Worm (Caenorhabditis elegans): ENCODE measurements around the gene egg-1.

egg-1 gene

ce11 chrIII:5692690-5693089 lies 35.3 kb upstream of the egg-1 start, which contains the start of the genes abi-1 and arle-14 (continued):
- TF ChIP-seq madf-6 (GFP tag; IDR thresholded peaks at IDR 0.05) (peak; percentile 75; the same call in 1 of the 2 replicates), T26A5.8 (tag; optimal IDR thresholded peaks at IDR 0.05) (no peak), madf-8 (GFP tag; conservative IDR thresholded peaks at IDR 0.05) (0 out of 2 replicates have a peak, but pooled peaks have one; percentile 18), B0035.1 (tag; optimal IDR thresholded peaks at IDR 0.05) (no peak), lsy-27 (tag; optimal IDR thresholded peaks at IDR 0.05; ENCODE audit: borderline replicate concordance, insufficient read depth) (no peak), atf-7 (tag; optimal IDR thresholded peaks at IDR 0.05) (no peak), dpff-1 (tag; optimal IDR thresholded peaks at IDR 0.05) (no peak)

ce11 chrIII:5693736-5694135 lies 34.2 kb upstream of the egg-1 start, which contains the start of gene B0336.13:
B0336.13 (plus strand) TSS chrIII:5694036.
- TF ChIP-seq lin-26 (GFP tag; IDR thresholded peaks at IDR 0.05): no peak
- TF ChIP-seq ztf-25 (GFP tag; IDR thresholded peaks at IDR 0.05): no peak
- TF ChIP-seq madf-6 (GFP tag; IDR thresholded peaks at IDR 0.05): peak; percentile 15; the same call in 1 of the 2 replicates
- TF ChIP-seq Y79H2A.3 (GFP tag; conservative IDR thresholded peaks at IDR 0.05): no peak
- 0 out of 2 replicates have a peak, but pooled peaks have one; percentile 46 for TF ChIP-seq hsf-1 (GFP tag; IDR thresholded peaks at IDR 0.05)

ce11 chrIII:5697266-5697665 lies 30.7 kb upstream of the egg-1 start, which contains the start of gene B0336.7:
B0336.7 (minus strand) TSS chrIII:5697366.
- TF ChIP-seq tbp1 (GFP tag; optimal IDR thresholded peaks at IDR 0.05): no peak
- TF ChIP-seq dox-1 (GFP tag; IDR thresholded peaks at IDR 0.05): no peak
- no peak for TF ChIP-seq nhr-27 (tag; optimal IDR thresholded peaks at IDR 0.05)
- TF ChIP-seq madf-6 (GFP tag; IDR thresholded peaks at IDR 0.05): no peak
- TF ChIP-seq Y67H2A.10 (GFP tag; conservative IDR thresholded peaks at IDR 0.05): no peak
- TF ChIP-seq tlf-1 (GFP tag; optimal IDR thresholded peaks at IDR 0.05): no peak
- no peak for TF ChIP-seq atf-7 (tag; optimal IDR thresholded peaks at IDR 0.05)
- no peak for TF ChIP-seq ztf-26 (tag; optimal IDR thresholded peaks at IDR 0.05)
- no peak for TF ChIP-seq egl-44 (GFP tag; IDR thresholded peaks at IDR 0.05)
- TF ChIP-seq ets-4 (GFP tag; optimal IDR thresholded peaks at IDR 0.05): no peak
- no peak for TF ChIP-seq hlh-26 (GFP tag; conservative IDR thresholded peaks at IDR 0.05)
- TF ChIP-seq hrde-1 (tag; optimal IDR thresholded peaks at IDR 0.05; ENCODE audit: borderline replicate concordance): no peak
- no peak for TF ChIP-seq hmg-20 (GFP tag; IDR thresholded peaks at IDR 0.05)
- TF ChIP-seq nhr-120 (GFP tag; IDR thresholded peaks at IDR 0.05): no peak
- TF ChIP-seq chd-7 (tag; optimal IDR thresholded peaks at IDR 0.05): no peak
- no peak for TF ChIP-seq cebp-2 (GFP tag; IDR thresholded peaks at IDR 0.05)
- no peak for TF ChIP-seq tbx-9 (tag; optimal IDR thresholded peaks at IDR 0.05; ENCODE audit: borderline replicate concordance)
- no peak for TF ChIP-seq let-607 (tag; optimal IDR thresholded peaks at IDR 0.05)
- no peak for TF ChIP-seq mxl-1 (tag; optimal IDR thresholded peaks at IDR 0.05)

DNA sequence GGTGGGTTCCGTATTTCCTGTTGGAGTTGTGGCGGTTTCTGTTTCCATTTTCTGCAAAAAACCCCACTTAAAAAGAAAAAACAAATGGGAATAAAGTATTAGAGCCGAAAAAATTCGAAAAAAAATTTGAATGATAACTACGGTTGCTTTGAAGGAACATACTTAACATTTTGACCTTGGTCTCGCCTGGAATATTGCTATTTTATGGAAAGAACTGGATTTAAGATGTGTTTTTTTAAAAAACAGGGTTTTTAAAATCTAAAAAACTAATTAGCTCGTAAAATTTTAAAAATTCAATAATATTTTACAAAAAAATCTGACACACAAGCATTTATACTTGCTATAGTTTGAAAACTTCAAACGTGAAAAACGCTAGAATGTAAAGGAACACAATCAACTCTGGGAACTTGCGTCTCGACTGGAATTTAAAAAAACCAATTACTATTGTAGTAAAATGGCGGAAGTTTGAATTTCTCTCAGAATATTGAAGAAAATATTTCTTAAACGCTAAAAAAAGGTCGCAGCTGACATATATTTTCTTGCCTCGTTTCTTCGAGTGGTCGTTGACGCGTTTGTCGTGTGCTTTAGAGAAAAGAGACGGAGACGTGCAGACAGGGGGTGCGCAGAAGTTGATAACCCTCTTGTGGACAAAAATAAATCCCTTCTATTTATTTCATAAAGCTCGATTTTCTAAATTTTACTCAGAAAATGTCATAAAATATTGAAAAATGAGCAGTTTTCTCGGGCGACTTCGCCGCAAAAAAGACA lies 29.8 kb upstream of the egg-1 start, which contains the start of the genes lgg-3 and rgs-5:
Gene lgg-3 (minus strand): TSS at position 51 of the 768 bp plus-strand sequence.
Gene rgs-5 (plus strand): TSS at position 593 of the 768 bp plus-strand sequence.
- TF ChIP-seq snpc-4 (GFP tag; optimal IDR thresholded peaks at IDR 0.05): no peak
- peak; percentile 5 to 81 (median 31) for TF ChIP-seq snpc-4 (tag; optimal IDR thresholded peaks at IDR 0.05)
- TF ChIP-seq hlh-26 (GFP tag; conservative IDR thresholded peaks at IDR 0.05): no peak
- peak; percentile 39; the same call in 1 of the 2 replicates for TF ChIP-seq rcor-1 (GFP tag; IDR thresholded peaks at IDR 0.05)
- TF ChIP-seq xnd-1 (tag; optimal IDR thresholded peaks at IDR 0.05): peak; percentile 91
- no peak for TF ChIP-seq B0019.2 (GFP tag; conservative IDR thresholded peaks at IDR 0.05)
- TF ChIP-seq hsf-1 (GFP tag; IDR thresholded peaks at IDR 0.05): peak; percentile 48; the same call in 1 of the 2 replicates
- TF ChIP-seq him-1 (tag; optimal IDR thresholded peaks at IDR 0.05): peak; percentile 64
- peak; percentile 88 for TF ChIP-seq madf-6 (GFP tag; IDR thresholded peaks at IDR 0.05)
- peak; percentile 13; the same call in 1 of the 2 replicates for TF ChIP-seq hmg-1.2 (GFP tag; IDR thresholded peaks at IDR 0.05)
- TF ChIP-seq nhr-80 (tag; optimal IDR thresholded peaks at IDR 0.05): peak; percentile 12
- peak; percentile 96 for TF ChIP-seq lsl-1 (GFP tag; optimal IDR thresholded peaks at IDR 0.05)
- no peak for TF ChIP-seq Y95B8A.8 (GFP tag; IDR thresholded peaks at IDR 0.05)
- no peak for TF ChIP-seq F10E7.11 (tag; optimal IDR thresholded peaks at IDR 0.05)
- TF ChIP-seq cebp-1 (GFP tag; IDR thresholded peaks at IDR 0.05): 0 out of 2 replicates have a peak, but pooled peaks have one; percentile 11
- TF ChIP-seq cebp-1 (tag; optimal IDR thresholded peaks at IDR 0.05): peak; percentile 15
- peak; percentile 72 for TF ChIP-seq ztf-18 (tag; optimal IDR thresholded peaks at IDR 0.05)
